Fruit fly (Drosophila melanogaster) whole organism, embryonic: Measurements from ENCODE around the gene CG43759.
A peak's percentile ranks its signal among the peaks of the same experiment; 100 is the strongest.

Source experiments
- Aef1 ChIP-seq: fragments of 200-800 bp; sonication (Bioruptor generic); IDR thresholded peaks from 3 replicates; pipeline ENCODE4 v1.3.6; 2022; ENCODE audit warnings: missing biosample characterization, missing genetic modification characterization
- Bteb2 ChIP-seq: fragments of 200-800 bp; sonication (Bioruptor generic); optimal IDR thresholded peaks from 2 replicates; lab custom pipeline; 2016; ENCODE audit warnings: missing biosample characterization, missing genetic modification characterization
- CG11504 ChIP-seq: fragments of 200-800 bp; sonication (Bioruptor generic); optimal IDR thresholded peaks from 3 replicates; lab custom pipeline; 2019; ENCODE audit warnings: missing biosample characterization, mild to moderate bottlenecking, missing genetic modification characterization, moderate library complexity
- CG12236 ChIP-seq: fragments of 200-800 bp; sonication (Bioruptor generic); optimal IDR thresholded peaks from 2 replicates; lab custom pipeline; 2016; ENCODE audit warnings: missing biosample characterization, missing genetic modification characterization
- CG12659 ChIP-seq: fragments of 200-800 bp; sonication (Bioruptor generic); optimal IDR thresholded peaks from 3 replicates; lab custom pipeline; 2017; ENCODE audit warnings: mild to moderate bottlenecking, missing biosample characterization, missing genetic modification reagents, missing genetic modification characterization
- CG13775 ChIP-seq: fragments of 200-800 bp; sonication (Bioruptor generic); optimal IDR thresholded peaks from 3 replicates; lab custom pipeline; 2017; ENCODE audit warnings: missing biosample characterization, mild to moderate bottlenecking, missing genetic modification characterization
- CG17568 ChIP-seq: fragments of 200-800 bp; sonication (Bioruptor generic); optimal IDR thresholded peaks from 2 replicates; lab custom pipeline; 2018; ENCODE audit warnings: missing biosample characterization, mild to moderate bottlenecking, missing genetic modification characterization, moderate library complexity
- CG18599 ChIP-seq: fragments of 200-800 bp; sonication (Bioruptor generic); optimal IDR thresholded peaks from 3 replicates; lab custom pipeline; 2017; ENCODE audit warnings: missing biosample characterization, missing genetic modification characterization, mild to moderate bottlenecking, moderate library complexity, missing genetic modification reagents
- CG30020 ChIP-seq: fragments of 200-800 bp; optimal IDR thresholded peaks from 2 replicates; lab custom pipeline; 2019; ENCODE audit warnings: missing biosample characterization, mild to moderate bottlenecking, missing genetic modification characterization, moderate library complexity
- CG4282 ChIP-seq: fragments of 200-800 bp; sonication (Bioruptor generic); optimal IDR thresholded peaks from 2 replicates; lab custom pipeline; 2016; ENCODE audit warnings: missing biosample characterization, missing genetic modification characterization
- CG4707 ChIP-seq: fragments of 200-800 bp; sonication (Bioruptor generic); optimal IDR thresholded peaks from 2 replicates; lab custom pipeline; 2018; ENCODE audit warnings: missing biosample characterization, mild to moderate bottlenecking, missing genetic modification characterization, moderate library complexity
- CG7839 ChIP-seq: fragments of 200-800 bp; sonication (Bioruptor generic); optimal IDR thresholded peaks from 3 replicates; lab custom pipeline; 2018; ENCODE audit warnings: missing biosample characterization, mild to moderate bottlenecking, missing genetic modification characterization, moderate library complexity
- CG8765 ChIP-seq: fragments of 200-800 bp; sonication (Bioruptor generic); IDR thresholded peaks from 2 replicates; pipeline ENCODE4 v1.3.6; 2022; ENCODE audit warnings: missing biosample characterization, missing genetic modification characterization
- CG9932 ChIP-seq: fragments of 200-800 bp; sonication (Bioruptor generic); IDR thresholded peaks from 2 replicates; pipeline ENCODE4 v1.3.6; 2022; ENCODE audit warnings: missing biosample characterization, missing genetic modification characterization
- CTCF ChIP-seq: fragments of 200-800 bp; sonication (Bioruptor generic); optimal IDR thresholded peaks from 2 replicates; lab custom pipeline; 2017; ENCODE audit warnings: missing biosample characterization, mild to moderate bottlenecking, missing genetic modification characterization, moderate library complexity
- CoRest ChIP-seq: fragments of 200-800 bp; sonication (Bioruptor generic); optimal IDR thresholded peaks from 3 replicates; lab custom pipeline; 2018; ENCODE audit warnings: missing biosample characterization, mild to moderate bottlenecking, missing genetic modification characterization, moderate library complexity
- D ChIP-seq, 2 experiments: fragments of 200-800 bp in 1 of 2; fragments of >200 bp in 1 of 2; sonication (Bioruptor generic) in 1 of 2; optimal IDR thresholded peaks; 2 replicates in 1 of 2; 3 replicates in 1 of 2; lab custom pipeline; 2017; ENCODE audit warnings: mild to moderate bottlenecking in 1 of 2, missing biosample characterization in 1 of 2, missing genetic modification characterization in 1 of 2, missing genetic modification reagents in 1 of 2
- D19A ChIP-seq: fragments of 200-800 bp; optimal IDR thresholded peaks from 3 replicates; lab custom pipeline; 2019; ENCODE audit warnings: missing biosample characterization, mild to moderate bottlenecking, missing genetic modification characterization, moderate library complexity
- Dbx ChIP-seq: fragments of 200-800 bp; sonication (Bioruptor generic); IDR thresholded peaks from 3 replicates; pipeline ENCODE4 v1.3.6; 2022; ENCODE audit warnings: missing biosample characterization, missing genetic modification characterization
- Dek ChIP-seq: fragments of 200-800 bp; sonication (Bioruptor generic); optimal IDR thresholded peaks from 3 replicates; lab custom pipeline; 2019; ENCODE audit warnings: missing biosample characterization, mild to moderate bottlenecking, missing genetic modification characterization, moderate library complexity
- Dll ChIP-seq: fragments of 200-800 bp; sonication (Bioruptor generic); IDR thresholded peaks from 4 replicates; pipeline ENCODE4 v1.3.6; 2022; ENCODE audit warnings: missing biosample characterization, missing genetic modification characterization; ENCODE audit not compliant: partially characterized antibody
- Doc2 ChIP-seq: fragments of 200-800 bp; sonication (Bioruptor generic); IDR thresholded peaks from 2 replicates; pipeline ENCODE4 v1.3.6; 2022; ENCODE audit warnings: missing biosample characterization, missing genetic modification characterization
- Hmr ChIP-seq: fragments of 200-800 bp; sonication (Bioruptor generic); optimal IDR thresholded peaks from 3 replicates; lab custom pipeline; 2017; ENCODE audit warnings: mild to moderate bottlenecking, missing biosample characterization, missing genetic modification reagents, missing genetic modification characterization
- Lhr ChIP-seq: fragments of 200-800 bp; sonication (Bioruptor generic); optimal IDR thresholded peaks from 3 replicates; lab custom pipeline; 2017; ENCODE audit warnings: mild to moderate bottlenecking, missing biosample characterization, missing genetic modification reagents, missing genetic modification characterization
- MESR4 ChIP-seq: fragments of 200-800 bp; sonication (Bioruptor generic); optimal IDR thresholded peaks from 2 replicates; lab custom pipeline; 2018; ENCODE audit warnings: missing biosample characterization, mild to moderate bottlenecking, missing genetic modification characterization, moderate library complexity
- Med ChIP-seq: fragments of 200-800 bp; sonication (Bioruptor generic); peaks from one replicate; lab custom pipeline; 2016; ENCODE audit warnings: missing biosample characterization, missing genetic modification characterization, mild to moderate bottlenecking, inconsistent platforms, moderate library complexity
- Meics ChIP-seq: fragments of 200-800 bp; sonication (Bioruptor generic); optimal IDR thresholded peaks from 2 replicates; lab custom pipeline; 2017; ENCODE audit warnings: missing biosample characterization, mild to moderate bottlenecking, missing genetic modification characterization
- Sin3A ChIP-seq: fragments of >200 bp; optimal IDR thresholded peaks from 2 replicates; lab custom pipeline; 2018
- Sox102F ChIP-seq: fragments of 200-800 bp; sonication (Bioruptor generic); optimal IDR thresholded peaks from 2 replicates; lab custom pipeline; 2018; ENCODE audit warnings: missing biosample characterization, mild to moderate bottlenecking, missing genetic modification characterization, moderate library complexity
- Stat92E ChIP-seq, 3 experiments: fragments of >200 bp in 2 of 3; fragments of 200-800 bp in 1 of 3; sonication (Bioruptor generic) in 1 of 3; optimal IDR thresholded peaks; 2 replicates each; lab custom pipeline; 2017 to 2019; ENCODE audit warnings: missing biosample characterization in 3 of 3, missing genetic modification characterization in 3 of 3, mild to moderate bottlenecking in 1 of 3, moderate library complexity in 1 of 3
- Usf ChIP-seq: fragments of 200-800 bp; sonication (Bioruptor generic); optimal IDR thresholded peaks from 2 replicates; lab custom pipeline; 2017; ENCODE audit warnings: missing genotype, missing biosample characterization, missing genetic modification characterization
- ase ChIP-seq: fragments of 200-800 bp; sonication (Bioruptor generic); IDR thresholded peaks from 3 replicates; pipeline ENCODE4 v1.3.6; 2022; ENCODE audit warnings: missing biosample characterization, missing genetic modification characterization
- btn ChIP-seq: fragments of 200-800 bp; sonication (Bioruptor generic); optimal IDR thresholded peaks from 2 replicates; lab custom pipeline; 2016; ENCODE audit warnings: missing biosample characterization, missing genetic modification characterization
- caup ChIP-seq: fragments of 200-800 bp; sonication (Bioruptor generic); optimal IDR thresholded peaks from 3 replicates; lab custom pipeline; 2017; ENCODE audit warnings: missing biosample characterization, mild to moderate bottlenecking, missing genetic modification characterization, moderate library complexity; ENCODE audit not compliant: severe bottlenecking
- crol ChIP-seq: fragments of 200-800 bp; sonication (Bioruptor generic); IDR thresholded peaks from 2 replicates; pipeline ENCODE4 v1.3.6; 2022; ENCODE audit warnings: missing biosample characterization, missing genetic modification characterization
- dpn ChIP-seq, 2 experiments: fragments of 200-800 bp; sonication (Bioruptor generic); optimal IDR thresholded peaks; 3 replicates each; lab custom pipeline; 2016; ENCODE audit warnings: missing biosample characterization in 2 of 2, missing genetic modification characterization in 2 of 2
- dysf ChIP-seq: fragments of 200-800 bp; sonication (Bioruptor generic); IDR thresholded peaks from 3 replicates; pipeline ENCODE4 v1.3.6; 2022; ENCODE audit warnings: missing biosample characterization, missing genetic modification characterization
- gem ChIP-seq: fragments of 200-800 bp; sonication (Bioruptor generic); optimal IDR thresholded peaks from 2 replicates; lab custom pipeline; 2019; ENCODE audit warnings: missing biosample characterization, mild to moderate bottlenecking, missing genetic modification characterization, moderate library complexity
- gsb-n ChIP-seq: fragments of 200-800 bp; sonication (Bioruptor generic); optimal IDR thresholded peaks from 3 replicates; lab custom pipeline; 2018; ENCODE audit warnings: missing biosample characterization, mild to moderate bottlenecking, missing genetic modification characterization
- h ChIP-seq: fragments of >200 bp; optimal IDR thresholded peaks from 2 replicates; lab custom pipeline; 2017
- ind ChIP-seq: fragments of 200-800 bp; sonication (Bioruptor generic); optimal IDR thresholded peaks from 3 replicates; lab custom pipeline; 2016; ENCODE audit warnings: missing biosample characterization, missing genetic modification characterization
- kah ChIP-seq: fragments of 200-800 bp; sonication (Bioruptor generic); optimal IDR thresholded peaks from 2 replicates; lab custom pipeline; 2018; ENCODE audit warnings: missing biosample characterization, mild to moderate bottlenecking, missing genetic modification characterization
- pfk ChIP-seq: fragments of 200-800 bp; sonication (Bioruptor generic); optimal IDR thresholded peaks from 2 replicates; lab custom pipeline; 2018; ENCODE audit warnings: missing biosample characterization, mild to moderate bottlenecking, missing genetic modification characterization, moderate library complexity
- row ChIP-seq: fragments of 200-800 bp; sonication (Bioruptor generic); IDR thresholded peaks from 3 replicates; pipeline ENCODE4 v1.3.6; 2022; ENCODE audit warnings: missing biosample characterization, missing genetic modification characterization
- sens ChIP-seq: fragments of 200-800 bp; sonication (Bioruptor generic); peaks from one replicate; lab custom pipeline; 2016; ENCODE audit warnings: missing biosample characterization, missing genetic modification characterization
- sens-2 ChIP-seq: fragments of 200-800 bp; sonication (Bioruptor generic); IDR thresholded peaks from 2 replicates; pipeline ENCODE4 v1.3.6; 2022; ENCODE audit warnings: missing biosample characterization, missing genetic modification characterization
- slbo ChIP-seq: fragments of 200-800 bp; sonication (Bioruptor generic); IDR thresholded peaks from 2 replicates; pipeline ENCODE4 v1.3.6; 2022; ENCODE audit warnings: missing biosample characterization, missing genetic modification characterization
- so ChIP-seq: fragments of 200-800 bp; sonication (Bioruptor generic); IDR thresholded peaks from 3 replicates; pipeline ENCODE4 v1.3.6; 2022; ENCODE audit warnings: missing biosample characterization, missing genetic modification characterization
- tap ChIP-seq: fragments of 200-800 bp; optimal IDR thresholded peaks from 3 replicates; lab custom pipeline; 2019; ENCODE audit warnings: missing biosample characterization, mild to moderate bottlenecking, missing genetic modification characterization, moderate library complexity
- tgo ChIP-seq: fragments of 200-800 bp; sonication (Bioruptor generic); IDR thresholded peaks from 3 replicates; pipeline ENCODE4 v1.3.6; 2022; ENCODE audit warnings: missing biosample characterization, missing genetic modification characterization
- toy ChIP-seq: fragments of 200-800 bp; sonication (Bioruptor generic); IDR thresholded peaks from 2 replicates; pipeline ENCODE4 v1.3.6; 2022; ENCODE audit warnings: missing biosample characterization, missing genetic modification characterization
- yki ChIP-seq: fragments of >200 bp; optimal IDR thresholded peaks from 3 replicates; lab custom pipeline; 2018

Gene CG43759

dm6 chrX:18900958-18901357 is 29.2 kb upstream of the CG43759 start (continued):
- TF ChIP-seq Dek (tag; lab: Kevin White, UChicago) = no peak
- TF ChIP-seq Meics (GFP tag; lab: Kevin White, UChicago) = peak; percentile 70
- TF ChIP-seq tap (tag; lab: Kevin White, UChicago) = no peak
- no peak for TF ChIP-seq D (optimal IDR thresholded peaks at IDR 0.05; lab: Kevin White, UChicago)
- no peak for TF ChIP-seq D (GFP tag; optimal IDR thresholded peaks at IDR 0.05; lab: Kevin White, UChicago)
- TF ChIP-seq CG4707 = no peak
- no peak for TF ChIP-seq pfk (GFP tag; lab: Kevin White, UChicago)
- TF ChIP-seq CG18599 (GFP tag; lab: Kevin White, UChicago) = peak; percentile 61
- TF ChIP-seq toy = 0 out of 2 replicates have a peak, but pooled peaks have one; percentile 10
- TF ChIP-seq Hmr (GFP tag; lab: Kevin White, UChicago) = peak; percentile 36
- peak; percentile 33 for TF ChIP-seq sens (GFP tag; lab: Kevin White, UChicago)
- peak; percentile 14 for TF ChIP-seq CG13775 (GFP tag; lab: Kevin White, UChicago)
- TF ChIP-seq CG4282 (GFP tag; lab: Kevin White, UChicago) = no peak
- no peak for TF ChIP-seq crol (GFP tag; lab: Robert Waterston, UW)
- peak; percentile 13 for TF ChIP-seq Sox102F (GFP tag; lab: Kevin White, UChicago)
- no peak for TF ChIP-seq Usf
- TF ChIP-seq Bteb2 (GFP tag; lab: Kevin White, UChicago) = no peak
- TF ChIP-seq CG8765 = no peak
- TF ChIP-seq MESR4 = no peak
- TF ChIP-seq ase (GFP tag; lab: Robert Waterston, UW) = no peak
- peak; percentile 32; the same call in 1 of the 2 replicates for TF ChIP-seq slbo (GFP tag; lab: Robert Waterston, UW)
- peak; percentile 29 for TF ChIP-seq Med (GFP tag; lab: Kevin White, UChicago)
- TF ChIP-seq tgo (GFP tag; lab: Robert Waterston, UW) = peak; percentile 21; the same call in 1 of the 3 replicates
- TF ChIP-seq CG30020 (tag; lab: Kevin White, UChicago) = no peak
- no peak for TF ChIP-seq dpn (GFP tag; optimal IDR thresholded peaks at IDR 0.05; lab: Kevin White, UChicago)
- peak; percentile 9 for TF ChIP-seq CoRest (tag; lab: Kevin White, UChicago)
- TF ChIP-seq so (GFP tag; lab: Robert Waterston, UW) = 0 out of 3 replicates have a peak, but pooled peaks have one; percentile 14
- TF ChIP-seq Doc2 (GFP tag; lab: Robert Waterston, UW) = no peak
- peak; percentile 36 for TF ChIP-seq gem (tag; lab: Kevin White, UChicago)
- TF ChIP-seq yki (lab: Kevin White, UChicago) = no peak
- TF ChIP-seq CG17568 (GFP tag; lab: Kevin White, UChicago) = no peak
- peak; percentile 9; the same call in 1 of the 3 replicates for TF ChIP-seq Dbx (GFP tag; lab: Robert Waterston, UW)
- peak; percentile 13 for TF ChIP-seq caup (GFP tag; lab: Kevin White, UChicago)
- TF ChIP-seq CG7839 (tag; lab: Kevin White, UChicago) = no peak
- TF ChIP-seq gsb-n (tag; lab: Kevin White, UChicago) = no peak
- no peak for TF ChIP-seq Sin3A (lab: Kevin White, UChicago)
- peak; percentile 19 for TF ChIP-seq CG11504 (tag; lab: Kevin White, UChicago)
- no peak for TF ChIP-seq h (lab: Kevin White, UChicago)
- TF ChIP-seq CG12236 = no peak
- TF ChIP-seq btn = no peak
- peak; percentile 12 for TF ChIP-seq ind (GFP tag; lab: Kevin White, UChicago)
- 0 out of 3 replicates have a peak, but pooled peaks have one; percentile 29 for TF ChIP-seq dysf (GFP tag; lab: Robert Waterston, UW)
- TF ChIP-seq CG9932 (GFP tag; lab: Robert Waterston, UW) = peak; percentile 34; the same call in 1 of the 2 replicates
- TF ChIP-seq sens-2 (GFP tag; lab: Robert Waterston, UW) = no peak
- TF ChIP-seq CG12659 (GFP tag; lab: Kevin White, UChicago) = no peak
- no peak for TF ChIP-seq Dll (GFP tag; lab: Robert Waterston, UW)
- peak; percentile 43; the same call in 2 of the 3 replicates for TF ChIP-seq row (GFP tag; lab: Robert Waterston, UW)
- TF ChIP-seq kah (GFP tag; lab: Kevin White, UChicago) = no peak
- TF ChIP-seq Stat92E (GFP tag; optimal IDR thresholded peaks at IDR 0.05; lab: Kevin White, UChicago) = no peak
- TF ChIP-seq Lhr (GFP tag; lab: Kevin White, UChicago) = no peak
- TF ChIP-seq Aef1 = peak; percentile 34; the same call in 1 of the 3 replicates
- no peak for TF ChIP-seq D19A
- no peak for TF ChIP-seq CTCF
